Fruit fly (Drosophila melanogaster) whole organism, adult: ENCODE results near the gene plx.

Experiments
- CG11617 ChIP-seq: fragments of 200-800 bp; sonication (Bioruptor generic); optimal IDR thresholded peaks from 2 replicates; lab custom pipeline; 2017; ENCODE audit warnings: mild to moderate bottlenecking, missing biosample characterization, missing genetic modification reagents, missing genetic modification characterization
- CG12768 ChIP-seq: fragments of 200-800 bp; sonication (Bioruptor generic); optimal IDR thresholded peaks from 2 replicates; lab custom pipeline; 2017; ENCODE audit warnings: missing biosample characterization, missing genetic modification characterization, mild to moderate bottlenecking, moderate library complexity, missing genetic modification reagents
- CG14711 ChIP-seq: fragments of 200-800 bp; sonication (Bioruptor generic); optimal IDR thresholded peaks from 2 replicates; lab custom pipeline; 2018; ENCODE audit warnings: missing biosample characterization, mild to moderate bottlenecking, missing genetic modification characterization, moderate library complexity
- CG1620 ChIP-seq: fragments of 200-800 bp; sonication (Bioruptor generic); optimal IDR thresholded peaks from 2 replicates; lab custom pipeline; 2016; ENCODE audit warnings: missing biosample characterization, missing genetic modification characterization
- CG33017 ChIP-seq: fragments of 200-800 bp; sonication (Bioruptor generic); optimal IDR thresholded peaks from 2 replicates; lab custom pipeline; 2018; ENCODE audit warnings: missing biosample characterization, mild to moderate bottlenecking, missing genetic modification characterization, moderate library complexity
- CG5204 ChIP-seq: fragments of 200-800 bp; sonication (Bioruptor generic); optimal IDR thresholded peaks from 2 replicates; lab custom pipeline; 2016; ENCODE audit warnings: missing biosample characterization, missing genetic modification characterization
- CG7045 ChIP-seq: fragments of 200-800 bp; sonication (Bioruptor generic); optimal IDR thresholded peaks from 2 replicates; lab custom pipeline; 2017; ENCODE audit warnings: missing biosample characterization, mild to moderate bottlenecking, missing genetic modification characterization
- CG7101 ChIP-seq: fragments of 200-800 bp; sonication (Bioruptor generic); optimal IDR thresholded peaks from 2 replicates; lab custom pipeline; 2018; ENCODE audit warnings: missing biosample characterization, mild to moderate bottlenecking, missing genetic modification characterization, moderate library complexity
- Clk ChIP-seq: fragments of 200-800 bp; sonication (Bioruptor generic); optimal IDR thresholded peaks from 2 replicates; lab custom pipeline; 2017; ENCODE audit warnings: missing biosample characterization, missing genetic modification characterization
- Crg-1 ChIP-seq: fragments of 200-800 bp; sonication (Bioruptor generic); optimal IDR thresholded peaks from 2 replicates; lab custom pipeline; 2016; ENCODE audit warnings: missing biosample characterization, missing genetic modification characterization
- Hr96 ChIP-seq: fragments of 200-800 bp; sonication (Bioruptor generic); optimal IDR thresholded peaks from 2 replicates; lab custom pipeline; 2016; ENCODE audit warnings: missing biosample characterization, missing genetic modification characterization
- Mnt ChIP-seq: fragments of 200-800 bp; sonication (Bioruptor generic); optimal IDR thresholded peaks from 2 replicates; lab custom pipeline; 2016; ENCODE audit warnings: missing biosample characterization, mild to moderate bottlenecking, missing genetic modification characterization
- bab1 ChIP-seq: fragments of 200-800 bp; sonication (Bioruptor generic); optimal IDR thresholded peaks from 3 replicates; lab custom pipeline; 2019; ENCODE audit warnings: missing biosample characterization, mild to moderate bottlenecking, missing genetic modification characterization, moderate library complexity
- cic ChIP-seq: fragments of 200-800 bp; sonication (Bioruptor generic); optimal IDR thresholded peaks from 2 replicates; lab custom pipeline; 2017; ENCODE audit warnings: missing biosample characterization, mild to moderate bottlenecking, missing genetic modification characterization, moderate library complexity
- kay ChIP-seq: fragments of 200-800 bp; sonication (Bioruptor generic); peaks from one replicate; lab custom pipeline; 2016; ENCODE audit warnings: missing biosample characterization, missing genetic modification characterization, borderline replicate concordance
- pad ChIP-seq: fragments of 200-800 bp; sonication (Bioruptor generic); optimal IDR thresholded peaks from 3 replicates; lab custom pipeline; 2017; ENCODE audit warnings: missing biosample characterization, missing genetic modification characterization, mild to moderate bottlenecking, moderate library complexity, missing genetic modification reagents
- tj ChIP-seq: fragments of 200-800 bp; sonication (Bioruptor generic); optimal IDR thresholded peaks from 3 replicates; lab custom pipeline; 2017; ENCODE audit warnings: missing biosample characterization, mild to moderate bottlenecking, missing genetic modification characterization, moderate library complexity
- toe ChIP-seq: fragments of 200-800 bp; sonication (Bioruptor generic); optimal IDR thresholded peaks from 2 replicates; lab custom pipeline; 2016; ENCODE audit warnings: missing biosample characterization, missing genetic modification characterization

plx gene

dm6 chr3R:5685269-5686048 is at the start of gene plx, which contains the start of gene Rab23:
Gene plx, plus strand, starts transcription at chr3R:5685855.
Gene Rab23, minus strand, starts transcription at chr3R:5685434.
- peak; percentile 59 for TF ChIP-seq bab1 (GFP tag; lab: Kevin White, UChicago)
- peak; percentile 47 for TF ChIP-seq Mnt (GFP tag; lab: Kevin White, UChicago)
- TF ChIP-seq Hr96 (GFP tag; lab: Kevin White, UChicago) = peak; percentile 9
- peak; percentile 64 for TF ChIP-seq CG1620 (GFP tag; lab: Kevin White, UChicago)
- peak; percentile 11 for TF ChIP-seq kay (GFP tag; lab: Kevin White, UChicago)
- peak; percentile 56 for TF ChIP-seq Crg-1 (GFP tag; lab: Kevin White, UChicago)
- no peak for TF ChIP-seq CG33017 (tag; lab: Kevin White, UChicago)
- TF ChIP-seq pad = peak; percentile 31
- TF ChIP-seq CG7101 (tag; lab: Kevin White, UChicago) = peak; percentile 40
- TF ChIP-seq Clk (GFP tag; lab: Kevin White, UChicago) = no peak
- TF ChIP-seq tj = no peak
- TF ChIP-seq toe (GFP tag; lab: Kevin White, UChicago) = peak; percentile 43

dm6 chr3R:5636519-5637430 is 48.9 kb upstream of the plx start, which contains the start of the genes CG31548 and CG12170:
Gene CG31548, minus strand, starts transcription at chr3R:5636852.
Gene CG12170, plus strand, starts transcription at chr3R:5637234.
- TF ChIP-seq Mnt (GFP tag; lab: Kevin White, UChicago) (peak; percentile 25), CG12768 (GFP tag; lab: Kevin White, UChicago) (peak; percentile 2), CG7101 (tag; lab: Kevin White, UChicago) (peak; percentile 56), CG33017 (tag; lab: Kevin White, UChicago) (peak; percentile 49), Crg-1 (GFP tag; lab: Kevin White, UChicago) (peak; percentile 1), CG7045 (GFP tag; lab: Kevin White, UChicago) (peak; percentile 31), CG5204 (GFP tag; lab: Kevin White, UChicago) (no peak), CG11617 (GFP tag; lab: Kevin White, UChicago) (peak; percentile 78), CG14711 (tag; lab: Kevin White, UChicago) (peak; percentile 57), Clk (GFP tag; lab: Kevin White, UChicago) (no peak), tj (peak; percentile 27)

dm6 chr3R:5643421-5643820 is 42.2 kb upstream of the plx start:
- TF ChIP-seq CG12768 (GFP tag; lab: Kevin White, UChicago) (no peak), Hr96 (GFP tag; lab: Kevin White, UChicago) (no peak), kay (GFP tag; lab: Kevin White, UChicago) (no peak), Mnt (GFP tag; lab: Kevin White, UChicago) (no peak), CG1620 (GFP tag; lab: Kevin White, UChicago) (no peak), CG5204 (GFP tag; lab: Kevin White, UChicago) (no peak), CG14711 (tag; lab: Kevin White, UChicago) (no peak), CG11617 (GFP tag; lab: Kevin White, UChicago) (no peak), pad (no peak)

- peak; percentile 22 for TF ChIP-seq CG7101 (tag; lab: Kevin White, UChicago)
- TF ChIP-seq Hr96 (GFP tag; lab: Kevin White, UChicago) = no peak
- no peak for TF ChIP-seq cic (GFP tag; lab: Kevin White, UChicago)
- peak; percentile 46 for TF ChIP-seq CG33017 (tag; lab: Kevin White, UChicago)
- TF ChIP-seq CG12768 (GFP tag; lab: Kevin White, UChicago) = peak; percentile 15
- TF ChIP-seq pad = peak; percentile 26
- TF ChIP-seq CG1620 (GFP tag; lab: Kevin White, UChicago) = peak; percentile 4
- peak; percentile 41 for TF ChIP-seq Mnt (GFP tag; lab: Kevin White, UChicago)
- peak; percentile 25 for TF ChIP-seq tj
- TF ChIP-seq CG7045 (GFP tag; lab: Kevin White, UChicago) = no peak
- no peak for TF ChIP-seq Clk (GFP tag; lab: Kevin White, UChicago)
- no peak for TF ChIP-seq bab1 (GFP tag; lab: Kevin White, UChicago)
Observed at dm6 chr3R:5647705-5648568, 37.7 kb upstream of the plx start.
